Worm (Caenorhabditis elegans): ENCODE measurements around the gene Y39E4B.13.

DNA sequence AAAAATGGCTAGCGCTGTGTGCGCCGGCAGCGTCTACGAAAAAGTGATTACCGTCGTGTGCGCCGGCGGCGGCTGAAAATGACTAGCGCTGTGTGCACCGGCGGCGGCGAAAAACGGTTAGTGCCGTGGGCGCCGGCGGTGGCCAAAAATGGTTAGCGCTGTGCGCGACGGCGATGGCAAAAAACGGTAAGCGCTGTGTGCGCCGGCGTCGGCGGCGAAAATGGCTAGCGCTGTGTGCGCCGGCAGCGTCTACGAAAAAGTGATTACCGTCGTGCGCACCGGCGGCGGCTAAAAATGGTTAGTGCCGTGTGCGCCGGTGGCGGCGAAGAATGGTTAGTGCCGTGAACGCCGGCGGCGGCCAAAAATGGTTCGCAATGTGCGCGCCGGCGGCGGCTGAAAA is 1.4 kb downstream of the Y39E4B.13 start:
- TF ChIP-seq ceh-100 (GFP tag; IDR thresholded peaks at IDR 0.05) (no peak), akir-1 (GFP tag; optimal IDR thresholded peaks at IDR 0.05) (no peak), unc-130 (GFP tag; optimal IDR thresholded peaks at IDR 0.05) (no peak), hlh-12 (tag; optimal IDR thresholded peaks at IDR 0.05) (no peak), rcor-1 (GFP tag; IDR thresholded peaks at IDR 0.05) (no peak), mel-28 (tag; optimal IDR thresholded peaks at IDR 0.05; ENCODE audit: borderline replicate concordance) (no peak), nfya-1 (tag; optimal IDR thresholded peaks at IDR 0.05; ENCODE audit: borderline replicate concordance, insufficient read depth) (no peak), ztf-18 (tag; optimal IDR thresholded peaks at IDR 0.05) (no peak), ceh-58 (GFP tag; IDR thresholded peaks at IDR 0.05) (no peak), Y56A3A.18 (GFP tag; IDR thresholded peaks at IDR 0.05) (no peak), B0019.2 (GFP tag; conservative IDR thresholded peaks at IDR 0.05) (no peak)

Data from whole organism, young adult.